Worm (Caenorhabditis elegans) whole organism, L1 larva: ENCODE measurements around the gene fbxa-81.

Experiments used
- C04F5.9 ChIP-seq: sonication (generic microtip); optimal IDR thresholded peaks from 2 replicates; lab custom pipeline; 2016; ENCODE audit warnings: missing genetic modification characterization, missing compliant biosample characterization
- C34B4.2 ChIP-seq: sonication (generic microtip); optimal IDR thresholded peaks from 2 replicates; lab custom pipeline; 2017; ENCODE audit warnings: mild to moderate bottlenecking, missing genetic modification characterization, missing compliant biosample characterization
- F16B12.6 ChIP-seq: fragments of 150-350 bp; optimal IDR thresholded peaks from 2 replicates; lab custom pipeline; 2014; ENCODE audit warnings: missing biosample characterization, missing genetic modification characterization
- Y116A8C.19 ChIP-seq: sonication (generic microtip); optimal IDR thresholded peaks from 2 replicates; lab custom pipeline; 2016; ENCODE audit warnings: missing compliant biosample characterization, missing genetic modification characterization, borderline replicate concordance
- aha-1 ChIP-seq: fragments of 150-350 bp; optimal IDR thresholded peaks from 2 replicates; lab custom pipeline; 2014; ENCODE audit warnings: missing biosample characterization, missing genetic modification characterization
- alr-1 ChIP-seq: fragments of 200-800 bp; sonication (Bioruptor generic); optimal IDR thresholded peaks from 2 replicates; lab custom pipeline; 2018; ENCODE audit warnings: borderline replicate concordance, mild to moderate bottlenecking, missing genetic modification characterization, missing compliant biosample characterization
- ama-1 ChIP-seq: fragments of 150-350 bp; optimal IDR thresholded peaks from 2 replicates; lab custom pipeline; 2014
- ceh-63 ChIP-seq: fragments of 200-800 bp; sonication (Bioruptor generic); optimal IDR thresholded peaks from 2 replicates; lab custom pipeline; 2018; ENCODE audit warnings: mild to moderate bottlenecking, missing genetic modification characterization, missing compliant biosample characterization
- ceh-88 ChIP-seq: fragments of 200-800 bp; sonication (Bioruptor generic); IDR thresholded peaks from 2 replicates; pipeline ENCODE4 v1.3.6; 2022; ENCODE audit warnings: missing genetic modification characterization, missing compliant biosample characterization
- ces-1 ChIP-seq: fragments of 150-350 bp; optimal IDR thresholded peaks from 2 replicates; lab custom pipeline; 2014; ENCODE audit warnings: missing biosample characterization, missing genetic modification reagents, missing genetic modification characterization
- dpl-1 ChIP-seq, 3 experiments: fragments of 150-350 bp in 2 of 3; sonication (generic microtip) in 1 of 3; optimal IDR thresholded peaks; 2 replicates each; lab custom pipeline; 2014 to 2017; ENCODE audit warnings: missing biosample characterization in 3 of 3, missing genetic modification characterization in 3 of 3, missing genetic modification reagents in 3 of 3
- dsc-1 ChIP-seq: sonication (generic microtip); optimal IDR thresholded peaks from 2 replicates; lab custom pipeline; 2016; ENCODE audit warnings: mild to moderate bottlenecking, missing genetic modification characterization, missing compliant biosample characterization
- efl-3 ChIP-seq: fragments of 200-800 bp; sonication (Bioruptor generic); optimal IDR thresholded peaks from 2 replicates; lab custom pipeline; 2018; ENCODE audit warnings: mild to moderate bottlenecking, missing genetic modification characterization, missing compliant biosample characterization
- egl-27 ChIP-seq, 2 experiments: fragments of 150-350 bp in 1 of 2; sonication (generic microtip); optimal IDR thresholded peaks; 3 replicates each; lab custom pipeline; 2017 to 2018; ENCODE audit warnings: missing biosample characterization in 2 of 2, missing genetic modification characterization in 2 of 2, missing genetic modification reagents in 2 of 2
- elt-2 ChIP-seq: sonication (generic microtip); optimal IDR thresholded peaks from 2 replicates; lab custom pipeline; 2016; ENCODE audit warnings: missing genetic modification characterization, mild to moderate bottlenecking, inconsistent platforms, missing compliant biosample characterization, missing genetic modification reagents
- ets-5 ChIP-seq: fragments of 200-800 bp; sonication (Bioruptor generic); IDR thresholded peaks from 2 replicates; pipeline ENCODE4 v1.3.6; 2022; ENCODE audit warnings: missing genetic modification characterization, missing compliant biosample characterization
- fkh-10 ChIP-seq: sonication (generic microtip); optimal IDR thresholded peaks from 2 replicates; lab custom pipeline; 2017; ENCODE audit warnings: missing biosample characterization, missing genetic modification reagents, missing genetic modification characterization
- fos-1 ChIP-seq: fragments of 150-350 bp; optimal IDR thresholded peaks from 2 replicates; lab custom pipeline; 2014; ENCODE audit warnings: missing biosample characterization, missing genetic modification characterization
- grh-1 ChIP-seq: fragments of 200-800 bp; sonication (Bioruptor generic); IDR thresholded peaks from 2 replicates; pipeline ENCODE4 v1.3.6; 2022; ENCODE audit warnings: missing genetic modification reagents, missing genetic modification characterization, missing compliant biosample characterization
- hlh-17 ChIP-seq: fragments of 200-800 bp; sonication (Bioruptor generic); optimal IDR thresholded peaks from 2 replicates; lab custom pipeline; 2018; ENCODE audit warnings: missing genetic modification characterization, mild to moderate bottlenecking, missing compliant biosample characterization, moderate library complexity, borderline replicate concordance
- hlh-4 ChIP-seq: sonication (generic microtip); optimal IDR thresholded peaks from 2 replicates; lab custom pipeline; 2016; ENCODE audit warnings: mild to moderate bottlenecking, missing genetic modification characterization, missing compliant biosample characterization
- irx-1 ChIP-seq: sonication (generic microtip); optimal IDR thresholded peaks from 2 replicates; lab custom pipeline; 2016; ENCODE audit warnings: missing genetic modification characterization, missing compliant biosample characterization
- isw-1 ChIP-seq: fragments of 200-800 bp; sonication (Bioruptor generic); IDR thresholded peaks from 2 replicates; pipeline ENCODE4 v1.3.6; 2022; ENCODE audit warnings: missing genetic modification characterization, missing compliant biosample characterization
- jun-1 ChIP-seq: fragments of 150-350 bp; optimal IDR thresholded peaks from 2 replicates; lab custom pipeline; 2014; ENCODE audit warnings: missing biosample characterization, missing genetic modification reagents, missing genetic modification characterization
- lin-13 ChIP-seq: fragments of 150-350 bp; optimal IDR thresholded peaks from 2 replicates; lab custom pipeline; 2014; ENCODE audit warnings: missing biosample characterization, missing genetic modification reagents, missing genetic modification characterization
- lin-14 ChIP-seq: fragments of 200-800 bp; sonication (Bioruptor generic); optimal IDR thresholded peaks from 2 replicates; lab custom pipeline; 2018; ENCODE audit warnings: mild to moderate bottlenecking, missing genetic modification characterization, moderate library complexity, missing compliant biosample characterization
- lin-15B ChIP-seq: fragments of 150-350 bp; sonication (generic microtip); optimal IDR thresholded peaks from 3 replicates; lab custom pipeline; 2014; ENCODE audit warnings: missing biosample characterization, missing genetic modification characterization
- lin-39 ChIP-seq: fragments of 150-350 bp; optimal IDR thresholded peaks from 2 replicates; lab custom pipeline; 2014; ENCODE audit warnings: missing biosample characterization, missing genetic modification reagents, missing genetic modification characterization
- lir-3 ChIP-seq: sonication (generic microtip); optimal IDR thresholded peaks from 2 replicates; lab custom pipeline; 2016; ENCODE audit warnings: mild to moderate bottlenecking, missing genetic modification characterization, moderate library complexity, missing compliant biosample characterization; ENCODE audit not compliant: poor library complexity
- lsy-2 ChIP-seq, 2 experiments: fragments of 150-350 bp; optimal IDR thresholded peaks; 2 replicates each; lab custom pipeline; 2014; ENCODE audit warnings: missing biosample characterization in 2 of 2, missing genetic modification characterization in 2 of 2
- mab-9 ChIP-seq: fragments of 200-800 bp; sonication (Bioruptor generic); IDR thresholded peaks from 2 replicates; pipeline ENCODE4 v1.3.6; 2022; ENCODE audit warnings: missing genetic modification reagents, missing genetic modification characterization, missing compliant biosample characterization
- mep-1 ChIP-seq: fragments of 150-350 bp; optimal IDR thresholded peaks from 2 replicates; lab custom pipeline; 2014; ENCODE audit warnings: missing biosample characterization, missing genetic modification characterization
- nhr-19 ChIP-seq: fragments of 200-800 bp; sonication (Bioruptor generic); conservative IDR thresholded peaks from 2 replicates; pipeline ENCODE4 v1.3.6; 2022; ENCODE audit warnings: missing genetic modification characterization, missing compliant biosample characterization
- nhr-237 ChIP-seq: fragments of 150-350 bp; optimal IDR thresholded peaks from 2 replicates; lab custom pipeline; 2014; ENCODE audit warnings: missing biosample characterization, missing genetic modification characterization
- nhr-28 ChIP-seq: fragments of 150-350 bp; optimal IDR thresholded peaks from 2 replicates; lab custom pipeline; 2014; ENCODE audit warnings: missing biosample characterization, missing genetic modification characterization
- nhr-71 ChIP-seq: sonication (generic microtip); optimal IDR thresholded peaks from 2 replicates; lab custom pipeline; 2016; ENCODE audit warnings: mild to moderate bottlenecking, missing genetic modification characterization, moderate library complexity, missing compliant biosample characterization
- nhr-76 ChIP-seq: sonication (generic microtip); optimal IDR thresholded peaks from 2 replicates; lab custom pipeline; 2017; ENCODE audit warnings: missing biosample characterization, missing genetic modification characterization
- nhr-77 ChIP-seq: fragments of 150-350 bp; optimal IDR thresholded peaks from 2 replicates; lab custom pipeline; 2014; ENCODE audit warnings: missing biosample characterization, missing genetic modification characterization
- nhr-85 ChIP-seq: sonication (generic microtip); peaks from one replicate; lab custom pipeline; 2016; ENCODE audit warnings: missing genetic modification characterization, inconsistent platforms, missing compliant biosample characterization
- skn-1 ChIP-seq: fragments of 150-350 bp; optimal IDR thresholded peaks from 2 replicates; lab custom pipeline; 2014; ENCODE audit warnings: missing biosample characterization, missing genetic modification characterization
- snpc-4 ChIP-seq: fragments of 150-350 bp; optimal IDR thresholded peaks from 2 replicates; lab custom pipeline; 2014; ENCODE audit warnings: missing biosample characterization, missing genetic modification characterization
- snu-23 ChIP-seq: sonication (generic microtip); optimal IDR thresholded peaks from 2 replicates; lab custom pipeline; 2016; ENCODE audit warnings: missing genetic modification characterization, missing compliant biosample characterization
- sptf-1 ChIP-seq: fragments of 150-350 bp; optimal IDR thresholded peaks from 2 replicates; lab custom pipeline; 2014; ENCODE audit warnings: missing biosample characterization, missing genetic modification characterization
- sup-37 ChIP-seq: fragments of 200-800 bp; sonication (Bioruptor generic); optimal IDR thresholded peaks from 2 replicates; lab custom pipeline; 2018; ENCODE audit warnings: mild to moderate bottlenecking, missing genetic modification characterization, missing compliant biosample characterization
- tbx-2 ChIP-seq: sonication (generic microtip); optimal IDR thresholded peaks from 2 replicates; lab custom pipeline; 2016; ENCODE audit warnings: missing genetic modification characterization, missing compliant biosample characterization
- unc-30 ChIP-seq: sonication (generic microtip); optimal IDR thresholded peaks from 2 replicates; lab custom pipeline; 2017; ENCODE audit warnings: missing biosample characterization, missing genetic modification characterization
- unc-62 ChIP-seq: fragments of 150-350 bp; optimal IDR thresholded peaks from 2 replicates; lab custom pipeline; 2014; ENCODE audit warnings: missing biosample characterization, missing genetic modification reagents, missing genetic modification characterization
- unc-86 ChIP-seq: sonication (generic microtip); optimal IDR thresholded peaks from 2 replicates; lab custom pipeline; 2016; ENCODE audit warnings: missing genetic modification characterization, missing compliant biosample characterization
- vab-15 ChIP-seq: sonication (generic microtip); optimal IDR thresholded peaks from 2 replicates; lab custom pipeline; 2017; ENCODE audit warnings: missing genotype, mild to moderate bottlenecking, missing genetic modification characterization, missing compliant biosample characterization
- xbp-1 ChIP-seq: sonication (generic microtip); optimal IDR thresholded peaks from 2 replicates; lab custom pipeline; 2016; ENCODE audit warnings: missing genetic modification characterization, missing compliant biosample characterization
- ztf-11 ChIP-seq, 2 experiments: sonication (generic microtip); optimal IDR thresholded peaks; 2 replicates each; lab custom pipeline; 2016 to 2017; ENCODE audit warnings: missing genetic modification characterization in 2 of 2, missing biosample characterization in 1 of 2, missing compliant biosample characterization in 1 of 2
- ztf-4 ChIP-seq: fragments of 150-350 bp; optimal IDR thresholded peaks from 2 replicates; lab custom pipeline; 2014; ENCODE audit warnings: missing biosample characterization, missing genetic modification characterization

Gene fbxa-81

DNA sequence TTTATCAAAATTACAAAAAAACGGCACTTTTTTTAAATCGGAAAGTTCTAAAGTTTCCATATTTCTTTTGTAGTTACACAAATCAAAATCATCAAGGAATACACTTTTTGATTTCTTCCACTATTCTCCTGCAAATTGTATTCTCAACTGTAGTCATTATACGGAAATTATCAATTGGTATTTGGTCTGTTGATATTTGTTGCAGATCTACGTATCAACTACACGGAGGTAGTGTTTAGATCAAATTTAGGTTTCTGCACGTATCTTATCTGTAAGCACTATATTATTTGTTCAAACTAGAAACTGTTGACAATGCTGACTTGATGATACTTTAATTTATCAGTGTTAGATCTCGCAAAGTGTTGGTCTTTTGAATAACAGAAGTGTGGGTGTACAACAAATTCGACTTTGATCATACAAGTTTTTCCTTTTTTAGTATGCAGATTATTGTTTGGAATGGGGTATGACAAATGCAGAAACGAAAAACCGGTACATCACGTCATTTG lies 26.4 kb upstream of the fbxa-81 start:
- TF ChIP-seq elt-2 (tag; lab: Kevin White, UChicago): peak; percentile 4
- TF ChIP-seq sup-37 (GFP tag; lab: Kevin White, UChicago): no peak
- no peak for TF ChIP-seq dsc-1
- peak; percentile 56 for TF ChIP-seq nhr-85
- TF ChIP-seq, all 84 proteins: peak for 2

DNA sequence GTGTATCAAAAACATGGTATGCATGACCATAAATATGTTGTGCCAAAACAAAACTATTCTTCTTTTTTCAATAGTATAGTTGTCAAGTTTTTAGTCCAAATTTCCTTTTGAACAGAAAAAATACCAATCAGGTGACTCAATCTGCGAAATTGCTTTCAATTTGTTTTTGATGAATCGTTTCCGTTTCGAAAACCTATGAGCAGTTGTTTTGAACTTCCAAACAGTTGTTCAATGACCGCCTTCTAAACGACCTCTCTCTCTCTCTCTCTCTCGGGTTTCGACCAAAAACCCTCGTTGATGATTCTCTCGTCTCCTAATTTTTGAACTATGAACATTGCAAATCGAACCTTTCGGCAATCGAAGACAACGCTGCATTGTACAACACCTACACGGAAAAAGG lies 24.2 kb upstream of the fbxa-81 start:
- no peak for TF ChIP-seq lin-15B (tag; lab: Kevin White, UChicago)
- no peak for TF ChIP-seq aha-1 (tag; lab: Kevin White, UChicago)
- TF ChIP-seq lsy-2 (tag; optimal IDR thresholded peaks at IDR 0.05; lab: Kevin White, UChicago): no peak
- no peak for TF ChIP-seq F16B12.6
- TF ChIP-seq ets-5 (GFP tag; lab: Robert Waterston, UW): no peak
- no peak for TF ChIP-seq elt-2 (tag; lab: Kevin White, UChicago)
- no peak for TF ChIP-seq mab-9 (GFP tag; lab: Robert Waterston, UW)
- peak; percentile 66 for TF ChIP-seq lin-39
- TF ChIP-seq tbx-2 (tag; lab: Kevin White, UChicago): no peak
- TF ChIP-seq ama-1 (lab: Kevin White, UChicago): no peak
- TF ChIP-seq sup-37 (GFP tag; lab: Kevin White, UChicago): no peak
- TF ChIP-seq unc-62 (GFP tag; lab: Kevin White, UChicago): no peak
- TF ChIP-seq unc-86: no peak
- TF ChIP-seq ztf-11 (tag; optimal IDR thresholded peaks at IDR 0.05; lab: Kevin White, UChicago): no peak
- TF ChIP-seq sptf-1 (tag; lab: Kevin White, UChicago): no peak
- no peak for TF ChIP-seq vab-15 (tag; lab: Kevin White, UChicago)
- TF ChIP-seq nhr-28 (tag; lab: Kevin White, UChicago): no peak
- no peak for TF ChIP-seq mep-1
- TF ChIP-seq fos-1 (tag; lab: Kevin White, UChicago): no peak
- TF ChIP-seq fkh-10 (GFP tag; lab: Kevin White, UChicago): no peak
- no peak for TF ChIP-seq hlh-4 (tag; lab: Kevin White, UChicago)
- no peak for TF ChIP-seq skn-1 (tag; lab: Kevin White, UChicago)
- TF ChIP-seq unc-30: no peak
- no peak for TF ChIP-seq C34B4.2 (tag; lab: Kevin White, UChicago)
- TF ChIP-seq ceh-63 (GFP tag; lab: Kevin White, UChicago): no peak
- peak; percentile 41 for TF ChIP-seq snu-23 (GFP tag; lab: Kevin White, UChicago)
- TF ChIP-seq hlh-17 (GFP tag; lab: Kevin White, UChicago): no peak
- TF ChIP-seq nhr-71 (tag; lab: Kevin White, UChicago): peak; percentile 77
- TF ChIP-seq nhr-19 (GFP tag; lab: Robert Waterston, UW): peak; percentile 62
- TF ChIP-seq nhr-85: peak; percentile 68
- no peak for TF ChIP-seq Y116A8C.19
- TF ChIP-seq alr-1 (tag; lab: Kevin White, UChicago): no peak
- TF ChIP-seq ceh-88 (GFP tag; lab: Robert Waterston, UW): no peak
- TF ChIP-seq xbp-1 (tag; lab: Kevin White, UChicago): no peak
- TF ChIP-seq egl-27 (tag; optimal IDR thresholded peaks at IDR 0.05; lab: Kevin White, UChicago): no peak
- TF ChIP-seq snpc-4 (tag; lab: Kevin White, UChicago): no peak
- TF ChIP-seq C04F5.9 (tag; lab: Kevin White, UChicago): no peak
- TF ChIP-seq jun-1: no peak
- TF ChIP-seq nhr-77 (tag; lab: Kevin White, UChicago): no peak
- TF ChIP-seq grh-1 (GFP tag; lab: Robert Waterston, UW): no peak
- no peak for TF ChIP-seq lin-13 (GFP tag; lab: Kevin White, UChicago)
- TF ChIP-seq lin-14: peak; percentile 71
- TF ChIP-seq ztf-4 (tag; lab: Kevin White, UChicago): no peak
- no peak for TF ChIP-seq isw-1 (GFP tag; lab: Robert Waterston, UW)
- no peak for TF ChIP-seq dpl-1 (GFP tag; optimal IDR thresholded peaks at IDR 0.05; lab: Kevin White, UChicago)
- TF ChIP-seq ces-1 (GFP tag; lab: Kevin White, UChicago): no peak
- no peak for TF ChIP-seq efl-3 (GFP tag; lab: Kevin White, UChicago)
- no peak for TF ChIP-seq nhr-76 (tag; lab: Kevin White, UChicago)
- TF ChIP-seq nhr-237 (tag; lab: Kevin White, UChicago): no peak
- no peak for TF ChIP-seq lir-3 (tag; lab: Kevin White, UChicago)
- no peak for TF ChIP-seq irx-1 (tag; lab: Kevin White, UChicago)
